Worm (Caenorhabditis elegans) whole organism, young adult: ENCODE results near the gene cpt-1.

ENCODE experiments used
- B0019.2 ChIP-seq: fragments of 200-800 bp; sonication (Bioruptor generic); conservative IDR thresholded peaks from 2 replicates; pipeline ENCODE4 v1.3.6; 2022; ENCODE audit warnings: missing genetic modification reagents, missing genetic modification characterization, missing compliant biosample characterization
- C06A6.2 ChIP-seq: fragments of 200-800 bp; sonication (Bioruptor generic); conservative IDR thresholded peaks from 2 replicates; pipeline ENCODE4 v1.3.6; 2022; ENCODE audit warnings: missing genetic modification characterization, missing compliant biosample characterization
- F23B12.7 ChIP-seq: sonication (generic microtip); optimal IDR thresholded peaks from 2 replicates; lab custom pipeline; 2017; ENCODE audit warnings: missing genetic modification characterization, mild to moderate bottlenecking, missing compliant biosample characterization, antibody characterized with exemption, moderate library complexity; ENCODE audit not compliant: insufficient read depth
- F37B4.10 ChIP-seq: fragments of 200-800 bp; sonication (Bioruptor generic); IDR thresholded peaks from 2 replicates; pipeline ENCODE4 v1.3.6; 2022; ENCODE audit warnings: missing genetic modification characterization, missing compliant biosample characterization
- F49E8.2 ChIP-seq: sonication (generic microtip); optimal IDR thresholded peaks from 3 replicates; lab custom pipeline; 2017; ENCODE audit warnings: missing genetic modification characterization, mild to moderate bottlenecking, missing compliant biosample characterization, antibody characterized with exemption, moderate library complexity; ENCODE audit not compliant: insufficient read depth
- F52B5.7 ChIP-seq: sonication (generic microtip); optimal IDR thresholded peaks from 2 replicates; lab custom pipeline; 2016; ENCODE audit warnings: mild to moderate bottlenecking, missing genetic modification characterization, missing compliant biosample characterization
- F55B11.4 ChIP-seq: sonication (generic microtip); optimal IDR thresholded peaks from 2 replicates; lab custom pipeline; 2016; ENCODE audit warnings: missing compliant biosample characterization, missing genetic modification characterization, borderline replicate concordance; ENCODE audit not compliant: insufficient read depth
- K11D2.4 ChIP-seq: fragments of 200-800 bp; sonication (Bioruptor generic); IDR thresholded peaks from 2 replicates; pipeline ENCODE4 v1.3.6; 2022; ENCODE audit warnings: missing genetic modification reagents, missing genetic modification characterization, missing compliant biosample characterization
- Y53G8AR.9 ChIP-seq: fragments of 200-800 bp; sonication (Bioruptor generic); conservative IDR thresholded peaks from 2 replicates; pipeline ENCODE4 v1.3.6; 2022; ENCODE audit warnings: missing genetic modification reagents, missing genetic modification characterization, missing compliant biosample characterization
- Y67H2A.10 ChIP-seq: fragments of 200-800 bp; sonication (Bioruptor generic); conservative IDR thresholded peaks from 2 replicates; pipeline ENCODE4 v1.3.6; 2022; ENCODE audit warnings: missing genetic modification reagents, missing genetic modification characterization, missing compliant biosample characterization
- aptf-2 ChIP-seq: fragments of 200-800 bp; sonication (Bioruptor generic); conservative IDR thresholded peaks from 2 replicates; pipeline ENCODE4 v1.3.6; 2022; ENCODE audit warnings: missing genetic modification reagents, missing genetic modification characterization, missing compliant biosample characterization
- aptf-3 ChIP-seq: fragments of 200-800 bp; sonication (Bioruptor generic); IDR thresholded peaks from 2 replicates; pipeline ENCODE4 v1.3.6; 2022; ENCODE audit warnings: missing genetic modification characterization, missing compliant biosample characterization
- bed-1 ChIP-seq: fragments of 200-800 bp; sonication (Bioruptor generic); IDR thresholded peaks from 2 replicates; pipeline ENCODE4 v1.3.6; 2022; ENCODE audit warnings: missing genetic modification reagents, missing genetic modification characterization, missing compliant biosample characterization
- cebp-1 ChIP-seq, 2 experiments: fragments of 200-800 bp in 1 of 2; sonication (Bioruptor generic) in 1 of 2; sonication (generic microtip) in 1 of 2; IDR thresholded peaks in 1 of 2; optimal IDR thresholded peaks in 1 of 2; 2 replicates each; pipeline versions ENCODE4 v1.3.6 to Lab custom; 2017 to 2022; ENCODE audit warnings: missing compliant biosample characterization in 2 of 2, missing genetic modification characterization in 2 of 2, mild to moderate bottlenecking in 1 of 2, missing genetic modification reagents in 1 of 2, moderate library complexity in 1 of 2
- ceh-27 ChIP-seq: fragments of 200-800 bp; sonication (Bioruptor generic); optimal IDR thresholded peaks from 2 replicates; lab custom pipeline; 2018; ENCODE audit warnings: mild to moderate bottlenecking, missing genetic modification characterization, moderate library complexity, missing compliant biosample characterization
- chd-7 ChIP-seq: sonication (generic microtip); optimal IDR thresholded peaks from 2 replicates; lab custom pipeline; 2016; ENCODE audit warnings: mild to moderate bottlenecking, missing genetic modification characterization, moderate library complexity, missing compliant biosample characterization
- dox-1 ChIP-seq: fragments of 200-800 bp; sonication (Bioruptor generic); IDR thresholded peaks from 2 replicates; pipeline ENCODE4 v1.3.6; 2022; ENCODE audit warnings: missing genetic modification reagents, missing genetic modification characterization, missing compliant biosample characterization
- ekl-4 ChIP-seq: fragments of 200-800 bp; sonication (Bioruptor generic); IDR thresholded peaks from 2 replicates; pipeline ENCODE4 v1.3.6; 2022; ENCODE audit warnings: missing genetic modification reagents, missing genetic modification characterization, missing compliant biosample characterization
- hmg-1.2 ChIP-seq: fragments of 200-800 bp; sonication (Bioruptor generic); IDR thresholded peaks from 2 replicates; pipeline ENCODE4 v1.3.6; 2022; ENCODE audit warnings: missing genetic modification reagents, missing genetic modification characterization, missing compliant biosample characterization
- let-607 ChIP-seq, 2 experiments: fragments of 200-800 bp in 1 of 2; sonication (Bioruptor generic) in 1 of 2; sonication (generic microtip) in 1 of 2; optimal IDR thresholded peaks; 2 replicates each; lab custom pipeline; 2016 to 2018; ENCODE audit warnings: mild to moderate bottlenecking in 2 of 2, missing compliant biosample characterization in 2 of 2, missing genetic modification characterization in 2 of 2, moderate library complexity in 2 of 2, missing genotype in 1 of 2
- lin-26 ChIP-seq: fragments of 200-800 bp; sonication (Bioruptor generic); IDR thresholded peaks from 2 replicates; pipeline ENCODE4 v1.3.6; 2022; ENCODE audit warnings: missing genetic modification reagents, missing genetic modification characterization, missing compliant biosample characterization
- madf-10 ChIP-seq: sonication (generic microtip); optimal IDR thresholded peaks from 2 replicates; lab custom pipeline; 2016; ENCODE audit warnings: mild to moderate bottlenecking, missing genetic modification characterization, missing compliant biosample characterization
- madf-6 ChIP-seq: fragments of 200-800 bp; sonication (Bioruptor generic); IDR thresholded peaks from 2 replicates; pipeline ENCODE4 v1.3.6; 2022; ENCODE audit warnings: missing genetic modification reagents, missing genetic modification characterization, missing compliant biosample characterization
- mcd-1 ChIP-seq: fragments of 200-800 bp; sonication (Bioruptor generic); IDR thresholded peaks from 2 replicates; pipeline ENCODE4 v1.3.6; 2022; ENCODE audit warnings: missing genetic modification reagents, missing genetic modification characterization, missing compliant biosample characterization
- nhr-27 ChIP-seq: fragments of 200-800 bp; sonication (Bioruptor generic); optimal IDR thresholded peaks from 2 replicates; lab custom pipeline; 2018; ENCODE audit warnings: mild to moderate bottlenecking, missing genetic modification characterization, moderate library complexity, missing compliant biosample characterization
- nhr-90 ChIP-seq: sonication (generic microtip); optimal IDR thresholded peaks from 2 replicates; lab custom pipeline; 2016; ENCODE audit warnings: missing genotype, mild to moderate bottlenecking, missing genetic modification characterization, missing compliant biosample characterization
- repo-1 ChIP-seq: sonication (generic microtip); optimal IDR thresholded peaks from 2 replicates; lab custom pipeline; 2017; ENCODE audit warnings: mild to moderate bottlenecking, missing genetic modification characterization, missing compliant biosample characterization
- sdz-38 ChIP-seq: sonication (generic microtip); optimal IDR thresholded peaks from 2 replicates; lab custom pipeline; 2016; ENCODE audit warnings: missing genotype, missing genetic modification characterization, missing compliant biosample characterization
- snpc-1.1 ChIP-seq: sonication (generic microtip); optimal IDR thresholded peaks from 2 replicates; lab custom pipeline; 2017; ENCODE audit warnings: missing genetic modification characterization, mild to moderate bottlenecking, missing compliant biosample characterization, antibody characterized with exemption, moderate library complexity, missing genotype, missing genetic modification reagents; ENCODE audit not compliant: insufficient read depth
- snpc-3.4 ChIP-seq: sonication (generic microtip); optimal IDR thresholded peaks from 2 replicates; lab custom pipeline; 2017; ENCODE audit warnings: missing genetic modification characterization, mild to moderate bottlenecking, missing compliant biosample characterization, antibody characterized with exemption, moderate library complexity, missing genotype, missing genetic modification reagents
- sptf-2 ChIP-seq: fragments of 200-800 bp; sonication (Bioruptor generic); optimal IDR thresholded peaks from 2 replicates; lab custom pipeline; 2018; ENCODE audit warnings: mild to moderate bottlenecking, missing genetic modification characterization, missing compliant biosample characterization
- tbx-9 ChIP-seq: sonication (generic microtip); optimal IDR thresholded peaks from 2 replicates; lab custom pipeline; 2016; ENCODE audit warnings: borderline replicate concordance, missing genetic modification characterization, inconsistent platforms, missing compliant biosample characterization
- zim-3 ChIP-seq: sonication (generic microtip); optimal IDR thresholded peaks from 2 replicates; lab custom pipeline; 2017; ENCODE audit warnings: mild to moderate bottlenecking, missing genetic modification characterization, moderate library complexity, missing compliant biosample characterization
- ztf-18 ChIP-seq: sonication (generic microtip); optimal IDR thresholded peaks from 2 replicates; lab custom pipeline; 2016; ENCODE audit warnings: missing genotype, mild to moderate bottlenecking, missing genetic modification characterization, missing compliant biosample characterization

cpt-1 gene

DNA sequence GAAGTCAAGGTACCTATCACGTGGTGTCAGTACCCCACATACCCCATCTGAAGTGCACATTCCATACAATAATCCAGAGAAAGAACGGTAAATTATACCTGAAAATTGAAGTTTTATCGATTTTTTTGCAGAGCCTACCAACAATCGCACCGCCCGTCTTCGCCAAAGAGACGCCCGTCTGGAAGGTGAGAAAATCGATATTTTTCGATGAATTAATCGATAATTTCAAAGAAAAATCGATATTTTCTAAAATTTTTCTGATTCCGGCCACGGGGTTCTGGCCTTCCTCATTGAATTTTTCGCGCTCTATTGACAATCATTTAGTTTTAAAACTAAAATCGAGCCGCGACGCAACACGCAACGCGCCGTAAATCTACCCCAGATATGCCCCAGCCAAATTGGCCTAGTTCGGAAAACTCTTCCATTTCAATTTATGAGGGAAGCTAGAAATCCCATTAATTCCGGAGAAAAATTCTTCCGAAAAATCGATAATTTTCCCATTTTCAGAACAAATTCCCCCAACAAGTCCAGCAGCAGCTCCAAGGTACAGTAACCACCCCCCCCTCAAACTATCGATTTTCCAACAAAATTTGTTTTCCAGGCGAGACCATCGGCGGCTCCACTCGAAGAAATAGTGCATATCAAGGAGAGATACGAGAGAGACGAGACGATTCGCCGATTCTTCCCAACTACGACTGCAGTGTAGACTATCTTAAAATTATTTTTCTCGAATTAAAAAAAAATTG lies 29.6 kb downstream of the cpt-1 start (continued):
- TF ChIP-seq cebp-1 (GFP tag; IDR thresholded peaks at IDR 0.05; lab: Robert Waterston, UW) = no peak
- TF ChIP-seq cebp-1 (tag; optimal IDR thresholded peaks at IDR 0.05; lab: Kevin White, UChicago) = no peak
- TF ChIP-seq sdz-38 (tag; lab: Kevin White, UChicago) = no peak
- 0 out of 2 replicates have a peak, but pooled peaks have one; percentile 11 for TF ChIP-seq hmg-1.2 (GFP tag; lab: Robert Waterston, UW)
- TF ChIP-seq F52B5.7 (tag; lab: Kevin White, UChicago) = no peak
- peak; percentile 50 for TF ChIP-seq madf-6 (GFP tag; lab: Robert Waterston, UW)
- TF ChIP-seq snpc-3.4 (tag; lab: Kevin White, UChicago) = peak; percentile 6
- no peak for TF ChIP-seq dox-1
- no peak for TF ChIP-seq ztf-18 (tag; lab: Kevin White, UChicago)
- TF ChIP-seq F23B12.7 (tag; lab: Kevin White, UChicago) = no peak
- no peak for TF ChIP-seq tbx-9 (tag; lab: Kevin White, UChicago)
- peak; percentile 25 for TF ChIP-seq nhr-27 (tag; lab: Kevin White, UChicago)
- no peak for TF ChIP-seq snpc-1.1 (tag; lab: Kevin White, UChicago)
- no peak for TF ChIP-seq sptf-2 (GFP tag; lab: Kevin White, UChicago)
- no peak for TF ChIP-seq Y67H2A.10 (GFP tag; lab: Robert Waterston, UW)
- TF ChIP-seq aptf-3 (GFP tag; lab: Robert Waterston, UW) = no peak
- no peak for TF ChIP-seq Y53G8AR.9 (GFP tag; lab: Robert Waterston, UW)
- TF ChIP-seq ekl-4 (GFP tag; lab: Robert Waterston, UW) = peak; percentile 63
- no peak for TF ChIP-seq let-607 (tag; optimal IDR thresholded peaks at IDR 0.05; lab: Kevin White, UChicago)
- TF ChIP-seq F55B11.4 (tag; lab: Kevin White, UChicago) = no peak
- TF ChIP-seq C06A6.2 (GFP tag; lab: Robert Waterston, UW) = no peak
- peak; percentile 27; the same call in 1 of the 2 replicates for TF ChIP-seq mcd-1
- no peak for TF ChIP-seq madf-10 (tag; lab: Kevin White, UChicago)
- no peak for TF ChIP-seq aptf-2 (GFP tag; lab: Robert Waterston, UW)
- no peak for TF ChIP-seq repo-1
- TF ChIP-seq nhr-90 (tag; lab: Kevin White, UChicago) = no peak
- TF ChIP-seq lin-26 (GFP tag; lab: Robert Waterston, UW) = no peak
- TF ChIP-seq F37B4.10 (GFP tag; lab: Robert Waterston, UW) = no peak
- TF ChIP-seq ceh-27 (GFP tag; lab: Kevin White, UChicago) = no peak
- peak; percentile 9 for TF ChIP-seq F49E8.2
- TF ChIP-seq chd-7 (tag; lab: Kevin White, UChicago) = no peak
- no peak for TF ChIP-seq K11D2.4 (GFP tag; lab: Robert Waterston, UW)
- no peak for TF ChIP-seq zim-3 (tag; lab: Kevin White, UChicago)

DNA sequence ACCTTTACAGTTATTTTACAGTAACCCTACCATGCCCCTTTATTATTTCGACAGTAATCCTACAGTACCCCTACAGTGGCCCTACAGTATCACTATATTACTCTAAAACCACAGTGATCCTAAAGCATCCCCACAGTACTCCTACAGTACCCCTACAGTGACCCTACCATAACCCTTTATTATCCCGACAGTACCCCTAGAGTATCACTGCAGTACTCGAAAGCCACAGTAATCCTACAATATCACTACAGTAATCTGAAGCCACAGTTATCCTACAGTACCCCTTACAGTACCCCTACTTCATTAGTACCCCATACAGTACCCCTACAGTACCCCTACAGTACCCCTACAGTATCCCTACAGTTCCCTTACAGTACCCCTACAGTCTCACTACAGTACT lies 31.8 kb downstream of the cpt-1 start:
- 0 out of 2 replicates have a peak, but pooled peaks have one; percentile 18 for TF ChIP-seq B0019.2
- TF ChIP-seq bed-1 (GFP tag; lab: Robert Waterston, UW) = no peak
